Worm (Caenorhabditis elegans): ENCODE measurements around the gene bkip-1.

bkip-1 gene

ce11 chrII:14100963-14101362 is at the start of gene bkip-1:
bkip-1 (plus strand) TSS chrII:14101263.
- TF ChIP-seq nhr-25 (tag; optimal IDR thresholded peaks at IDR 0.05) (no peak), unc-39 (tag; optimal IDR thresholded peaks at IDR 0.05) (no peak), hmg-11 (tag; optimal IDR thresholded peaks at IDR 0.05) (no peak), egl-5 (tag; optimal IDR thresholded peaks at IDR 0.05) (no peak), lsy-12 (tag; optimal IDR thresholded peaks at IDR 0.05) (no peak), nfya-1 (tag; optimal IDR thresholded peaks at IDR 0.05; ENCODE audit: insufficient read depth) (no peak), lin-39 (tag; optimal IDR thresholded peaks at IDR 0.05) (no peak), jun-1 (tag; optimal IDR thresholded peaks at IDR 0.05) (no peak), egl-27 (tag; optimal IDR thresholded peaks at IDR 0.05) (no peak), zag-1 (tag; optimal IDR thresholded peaks at IDR 0.05) (no peak), nhr-67 (tag; optimal IDR thresholded peaks at IDR 0.05) (no peak), elt-1 (tag; optimal IDR thresholded peaks at IDR 0.05) (no peak), ceh-9 (tag; optimal IDR thresholded peaks at IDR 0.05) (no peak), nhr-12 (tag; optimal IDR thresholded peaks at IDR 0.05) (no peak)

- TF ChIP-seq lin-15B (tag; optimal IDR thresholded peaks at IDR 0.05): no peak
- TF ChIP-seq pqm-1 (tag; optimal IDR thresholded peaks at IDR 0.05): peak; percentile 31
- peak; percentile 54 for TF ChIP-seq elt-2 (tag; optimal IDR thresholded peaks at IDR 0.05)
- no peak for TF ChIP-seq hmg-11 (tag; optimal IDR thresholded peaks at IDR 0.05)
- peak; percentile 17 for TF ChIP-seq nhr-23 (tag; optimal IDR thresholded peaks at IDR 0.05)
- TF ChIP-seq pha-4 (tag; optimal IDR thresholded peaks at IDR 0.05): peak; percentile 39
Measured at ce11 chrII:14051474-14051934, 49.6 kb upstream of the bkip-1 start.

- TF ChIP-seq unc-62 (GFP tag; optimal IDR thresholded peaks at IDR 0.05) (no peak), egl-5 (tag; optimal IDR thresholded peaks at IDR 0.05) (no peak), elt-1 (tag; optimal IDR thresholded peaks at IDR 0.05) (no peak), nhr-67 (tag; optimal IDR thresholded peaks at IDR 0.05) (no peak), elt-2 (tag; optimal IDR thresholded peaks at IDR 0.05) (no peak), egl-27 (tag; optimal IDR thresholded peaks at IDR 0.05) (no peak), daf-12 (tag; optimal IDR thresholded peaks at IDR 0.05) (no peak), lsy-12 (tag; optimal IDR thresholded peaks at IDR 0.05) (no peak), fkh-10 (GFP tag; optimal IDR thresholded peaks at IDR 0.05) (no peak), fos-1 (tag; optimal IDR thresholded peaks at IDR 0.05) (no peak), pqm-1 (tag; optimal IDR thresholded peaks at IDR 0.05) (no peak), nhr-28 (tag; optimal IDR thresholded peaks at IDR 0.05) (no peak), mml-1 (tag; optimal IDR thresholded peaks at IDR 0.05) (no peak)
Measured at ce11 chrII:14052204-14052603, 48.9 kb upstream of the bkip-1 start, which contains the start of gene daf-5. daf-5 (minus strand) TSS chrII:14052304.

- no peak for TF ChIP-seq jun-1 (tag; optimal IDR thresholded peaks at IDR 0.05)
- no peak for TF ChIP-seq egl-27 (tag; optimal IDR thresholded peaks at IDR 0.05)
- TF ChIP-seq elt-2 (tag; optimal IDR thresholded peaks at IDR 0.05): peak; percentile 60
- no peak for TF ChIP-seq ceh-28 (tag; optimal IDR thresholded peaks at IDR 0.05)
Measured at ce11 chrII:14053141-14053540, 47.9 kb upstream of the bkip-1 start.

- TF ChIP-seq ceh-82 (tag; optimal IDR thresholded peaks at IDR 0.05) (no peak), pqm-1 (tag; optimal IDR thresholded peaks at IDR 0.05) (peak; percentile 48), elt-2 (tag; optimal IDR thresholded peaks at IDR 0.05) (peak; percentile 74)
Measured at ce11 chrII:14055717-14056116, 45.3 kb upstream of the bkip-1 start.

ce11 chrII:14059767-14060166 is 41.3 kb upstream of the bkip-1 start, which contains the start of gene rpb-11:
rpb-11 (plus strand) TSS chrII:14060085.
- TF ChIP-seq sea-2 (GFP tag; optimal IDR thresholded peaks at IDR 0.05) (no peak), hmg-11 (tag; optimal IDR thresholded peaks at IDR 0.05) (peak; percentile 58), nfya-1 (tag; optimal IDR thresholded peaks at IDR 0.05; ENCODE audit: insufficient read depth) (peak; percentile 93), lin-15B (tag; optimal IDR thresholded peaks at IDR 0.05) (peak; percentile 94), ceh-28 (tag; optimal IDR thresholded peaks at IDR 0.05) (peak; percentile 81), ceh-16 (tag; optimal IDR thresholded peaks at IDR 0.05) (no peak), ceh-82 (tag; optimal IDR thresholded peaks at IDR 0.05) (peak; percentile 80), jun-1 (tag; optimal IDR thresholded peaks at IDR 0.05) (peak; percentile 88), tbx-2 (tag; optimal IDR thresholded peaks at IDR 0.05) (peak; percentile 91), skn-1 (tag; optimal IDR thresholded peaks at IDR 0.05) (peak; percentile 85), fos-1 (tag; optimal IDR thresholded peaks at IDR 0.05) (no peak), lin-39 (tag; optimal IDR thresholded peaks at IDR 0.05) (peak; percentile 67), pha-4 (tag; optimal IDR thresholded peaks at IDR 0.05) (peak; percentile 98), lsy-12 (tag; optimal IDR thresholded peaks at IDR 0.05) (peak; percentile 83), elt-2 (tag; optimal IDR thresholded peaks at IDR 0.05) (peak; percentile 72), nhr-77 (tag; optimal IDR thresholded peaks at IDR 0.05) (peak; percentile 95), pqm-1 (tag; optimal IDR thresholded peaks at IDR 0.05) (peak; percentile 56), elt-3 (tag; optimal IDR thresholded peaks at IDR 0.05) (no peak), zag-1 (tag; optimal IDR thresholded peaks at IDR 0.05) (peak; percentile 44), nhr-76 (tag; optimal IDR thresholded peaks at IDR 0.05) (no peak), ztf-4 (tag; optimal IDR thresholded peaks at IDR 0.05) (no peak), nhr-25 (tag; optimal IDR thresholded peaks at IDR 0.05) (peak; percentile 84), R02D3.7 (tag; optimal IDR thresholded peaks at IDR 0.05) (peak; percentile 85), aly-2 (tag; optimal IDR thresholded peaks at IDR 0.05) (peak; percentile 56), unc-62 (GFP tag; optimal IDR thresholded peaks at IDR 0.05) (peak; percentile 26), nhr-43 (tag; optimal IDR thresholded peaks at IDR 0.05; ENCODE audit: poor library complexity, severe bottlenecking) (peak; percentile 90), elt-1 (tag; optimal IDR thresholded peaks at IDR 0.05) (peak; percentile 66), nhr-237 (tag; optimal IDR thresholded peaks at IDR 0.05) (no peak), fkh-10 (GFP tag; optimal IDR thresholded peaks at IDR 0.05) (peak; percentile 81), nhr-23 (tag; optimal IDR thresholded peaks at IDR 0.05) (peak; percentile 97)
